5 fruit fly cellular contexts compared by ENCODE assay signal in the genomic region with DNA sequence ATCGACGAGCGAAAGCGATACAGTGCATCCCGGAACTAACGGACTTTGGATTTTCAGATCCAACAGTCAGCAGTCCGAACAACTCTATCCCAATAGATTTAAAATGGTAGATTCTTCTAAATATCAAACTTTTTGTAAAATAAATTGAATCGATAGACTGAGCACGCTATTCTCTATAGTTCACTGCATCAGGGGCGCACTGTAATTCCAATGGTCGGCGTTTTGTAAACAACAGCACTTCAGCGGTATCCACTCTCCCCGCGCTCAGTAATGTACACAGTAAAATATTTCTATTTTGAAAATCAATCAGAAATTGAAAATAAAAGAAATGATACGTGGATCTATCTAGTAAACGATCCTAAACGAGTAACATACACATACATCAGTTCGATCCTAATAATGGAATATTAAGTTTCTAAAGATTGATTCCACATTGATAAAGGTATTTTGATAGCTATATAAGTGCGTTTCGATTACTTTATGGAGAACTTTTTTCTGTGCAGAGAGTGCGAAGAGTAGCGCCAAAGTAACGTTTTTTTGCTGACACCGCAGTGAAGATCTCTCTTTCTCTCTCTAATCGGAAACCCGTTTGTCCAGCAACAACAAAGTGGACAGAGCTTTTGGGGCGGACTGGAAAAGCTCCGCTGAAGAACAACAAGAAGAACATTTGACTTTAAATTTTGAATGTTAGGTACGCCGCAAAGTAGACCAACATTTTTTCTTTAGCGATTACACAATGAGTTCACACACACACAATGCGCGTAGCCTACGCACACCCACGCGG.
TF ChIP-seq lines count a peak whose summit lies in the region.

No protein-coding gene starts in this region.

TF ChIP-seq in whole organism, adult, 20 proteins besides CTCF, POLR2A, EP300 and RAD21 (continued from another document):
- TF ChIP-seq pad (GFP tag; optimal IDR thresholded peaks at IDR 0.05; lab: Kevin White, UChicago) (peak; percentile 90), CG7045 (GFP tag; optimal IDR thresholded peaks at IDR 0.05; lab: Kevin White, UChicago) (peak; percentile 88), Mnt (GFP tag; optimal IDR thresholded peaks at IDR 0.05; lab: Kevin White, UChicago) (peak; percentile 89), CG33017 (tag; optimal IDR thresholded peaks at IDR 0.05; lab: Kevin White, UChicago) (peak; percentile 95), bab1 (GFP tag; optimal IDR thresholded peaks at IDR 0.05; lab: Kevin White, UChicago) (peak; percentile 98)

TF ChIP-seq in whole organism, embryonic, 481 proteins besides CTCF, POLR2A, EP300 and RAD21 (continued from another document and continues in another):
- TF ChIP-seq CG8290 (GFP tag; optimal IDR thresholded peaks at IDR 0.05; lab: Kevin White, UChicago) (peak; percentile 87), CG8290 (tag; optimal IDR thresholded peaks at IDR 0.05; lab: Kevin White, UChicago) (peak in 1 of 2 experiments; percentile 97), CG4282 (GFP tag; optimal IDR thresholded peaks at IDR 0.05; lab: Kevin White, UChicago) (peak; percentile 58), yki (optimal IDR thresholded peaks at IDR 0.05; lab: Kevin White, UChicago) (no peak), NfI (GFP tag; optimal IDR thresholded peaks at IDR 0.05; lab: Kevin White, UChicago) (peak; percentile 87), Dip2 (GFP tag; IDR thresholded peaks at IDR 0.05; lab: Robert Waterston, UW) (peak; percentile 43; the same call in 1 of the 2 replicates), CG3407 (GFP tag; optimal IDR thresholded peaks at IDR 0.05; lab: Kevin White, UChicago) (peak; percentile 73), lov (optimal IDR thresholded peaks at IDR 0.05; lab: Kevin White, UChicago) (no peak), lov (GFP tag; IDR thresholded peaks at IDR 0.05; lab: Robert Waterston, UW) (peak; percentile 91), az2 (GFP tag; optimal IDR thresholded peaks at IDR 0.05; lab: Kevin White, UChicago) (peak; percentile 86), hkb (optimal IDR thresholded peaks at IDR 0.05; lab: Kevin White, UChicago) (no peak), hkb (GFP tag; IDR thresholded peaks at IDR 0.05; lab: Robert Waterston, UW) (peak; percentile 95), CG12071 (GFP tag; optimal IDR thresholded peaks at IDR 0.05; lab: Kevin White, UChicago) (peak; percentile 86), CG16779 (GFP tag; IDR thresholded peaks at IDR 0.05; lab: Robert Waterston, UW) (peak; percentile 94), bab2 (GFP tag; optimal IDR thresholded peaks at IDR 0.05; lab: Kevin White, UChicago) (peak; percentile 83), CG18476 (GFP tag; optimal IDR thresholded peaks at IDR 0.05; lab: Kevin White, UChicago) (peak; percentile 92), CG16813 (GFP tag; IDR thresholded peaks at IDR 0.05; lab: Robert Waterston, UW; ENCODE audit: partially characterized antibody) (no peak), Neu2 (GFP tag; optimal IDR thresholded peaks at IDR 0.05; lab: Kevin White, UChicago; ENCODE audit: borderline replicate concordance) (peak; percentile 74), CG10209 (GFP tag; optimal IDR thresholded peaks at IDR 0.05; lab: Kevin White, UChicago) (peak; percentile 81), Meics (GFP tag; optimal IDR thresholded peaks at IDR 0.05; lab: Kevin White, UChicago) (peak; percentile 96), chn (GFP tag; optimal IDR thresholded peaks at IDR 0.05; lab: Kevin White, UChicago) (peak; percentile 80), gfzf (GFP tag; optimal IDR thresholded peaks at IDR 0.05; lab: Kevin White, UChicago) (no peak), CG7271 (tag; optimal IDR thresholded peaks at IDR 0.05; lab: Kevin White, UChicago) (peak; percentile 30), CG3726 (GFP tag; IDR thresholded peaks at IDR 0.05; lab: Robert Waterston, UW) (peak; percentile 81; the same call in 2 of the 3 replicates), Dbx (GFP tag; IDR thresholded peaks at IDR 0.05; lab: Robert Waterston, UW) (peak; percentile 95), Dad (GFP tag; optimal IDR thresholded peaks at IDR 0.05; lab: Kevin White, UChicago) (peak; percentile 88), gsb (GFP tag; IDR thresholded peaks at IDR 0.05; lab: Robert Waterston, UW) (peak; percentile 89), lab (GFP tag; optimal IDR thresholded peaks at IDR 0.05; lab: Kevin White, UChicago) (peak; percentile 94)

TF ChIP-seq in whole organism, prepupa, 60 proteins besides CTCF, POLR2A, EP300 and RAD21 (continued from another document and continues in another):
- TF ChIP-seq CG6276 (GFP tag; optimal IDR thresholded peaks at IDR 0.05; lab: Kevin White, UChicago) (peak; percentile 90), fkh (GFP tag; optimal IDR thresholded peaks at IDR 0.05; lab: Kevin White, UChicago) (peak; percentile 95), topi (GFP tag; optimal IDR thresholded peaks at IDR 0.05; lab: Kevin White, UChicago) (peak; percentile 96), CG8119 (GFP tag; IDR thresholded peaks at IDR 0.05; lab: Robert Waterston, UW) (peak; percentile 87), Ets96B (tag; optimal IDR thresholded peaks at IDR 0.05; lab: Kevin White, UChicago) (peak; percentile 94), CG31627 (GFP tag; optimal IDR thresholded peaks at IDR 0.05; lab: Kevin White, UChicago) (peak; percentile 96), ss (GFP tag; optimal IDR thresholded peaks at IDR 0.05; lab: Kevin White, UChicago) (peak; percentile 91 to 94), CG6808 (GFP tag; optimal IDR thresholded peaks at IDR 0.05; lab: Kevin White, UChicago) (peak; percentile 96), CG1621 (tag; optimal IDR thresholded peaks at IDR 0.05; lab: Kevin White, UChicago) (peak; percentile 90), CG32006 (GFP tag; optimal IDR thresholded peaks at IDR 0.05; lab: Kevin White, UChicago) (peak; percentile 94), CG7368 (GFP tag; optimal IDR thresholded peaks at IDR 0.05; lab: Kevin White, UChicago) (peak; percentile 95), fd59A (GFP tag; optimal IDR thresholded peaks at IDR 0.05; lab: Kevin White, UChicago) (peak; percentile 83), Hr38 (GFP tag; optimal IDR thresholded peaks at IDR 0.05; lab: Kevin White, UChicago) (no peak), CG15336 (GFP tag; IDR thresholded peaks at IDR 0.05; lab: Robert Waterston, UW) (peak; percentile 87), CG34406 (GFP tag; optimal IDR thresholded peaks at IDR 0.05; lab: Kevin White, UChicago) (peak; percentile 92), CG8632 (GFP tag; optimal IDR thresholded peaks at IDR 0.05; lab: Kevin White, UChicago) (peak; percentile 90), CG8319 (GFP tag; optimal IDR thresholded peaks at IDR 0.05; lab: Kevin White, UChicago) (peak; percentile 95), CG10669 (GFP tag; optimal IDR thresholded peaks at IDR 0.05; lab: Kevin White, UChicago) (peak; percentile 94), lz (GFP tag; optimal IDR thresholded peaks at IDR 0.05; lab: Kevin White, UChicago) (peak; percentile 95), Smox (GFP tag; optimal IDR thresholded peaks at IDR 0.05; lab: Kevin White, UChicago) (peak; percentile 95), CG3032 (tag; optimal IDR thresholded peaks at IDR 0.05; lab: Kevin White, UChicago) (peak; percentile 96), spab (GFP tag; optimal IDR thresholded peaks at IDR 0.05; lab: Kevin White, UChicago) (peak; percentile 92), cyc (GFP tag; optimal IDR thresholded peaks at IDR 0.05; lab: Kevin White, UChicago) (peak; percentile 98), CG4318 (GFP tag; optimal IDR thresholded peaks at IDR 0.05; lab: Kevin White, UChicago) (peak; percentile 87), Gug (GFP tag; IDR thresholded peaks at IDR 0.05; lab: Robert Waterston, UW) (peak; percentile 92), salr (GFP tag; optimal IDR thresholded peaks at IDR 0.05; lab: Kevin White, UChicago) (peak; percentile 80 to 88), CG10631 (GFP tag; optimal IDR thresholded peaks at IDR 0.05; lab: Kevin White, UChicago) (peak; percentile 89), Hr4 (GFP tag; optimal IDR thresholded peaks at IDR 0.05; lab: Kevin White, UChicago) (peak; percentile 92), fd85E (GFP tag; optimal IDR thresholded peaks at IDR 0.05; lab: Kevin White, UChicago) (peak; percentile 95), achi (GFP tag; optimal IDR thresholded peaks at IDR 0.05; lab: Kevin White, UChicago) (peak; percentile 90)

TF ChIP-seq in whole organism, pupa, 21 proteins besides CTCF, POLR2A, EP300 and RAD21 (continued from another document):
- peak; percentile 94 for TF ChIP-seq CG14655 (GFP tag; optimal IDR thresholded peaks at IDR 0.05; lab: Kevin White, UChicago)
- peak; percentile 96 for TF ChIP-seq CG32121 (GFP tag; IDR thresholded peaks at IDR 0.05; lab: Robert Waterston, UW)
- TF ChIP-seq CG9948 (tag; optimal IDR thresholded peaks at IDR 0.05; lab: Kevin White, UChicago) = peak; percentile 89

TF ChIP-seq in whole organism, wandering third instar larva, 38 proteins besides CTCF, POLR2A, EP300 and RAD21 (continued from another document):
- TF ChIP-seq OdsH (GFP tag; optimal IDR thresholded peaks at IDR 0.05; lab: Kevin White, UChicago) = peak; percentile 97
- TF ChIP-seq Mio (GFP tag; optimal IDR thresholded peaks at IDR 0.05; lab: Kevin White, UChicago) = peak; percentile 81
- TF ChIP-seq Vsx2 (GFP tag; optimal IDR thresholded peaks at IDR 0.05; lab: Kevin White, UChicago; ENCODE audit: partially characterized antibody) = peak; percentile 81
- TF ChIP-seq brk (GFP tag; optimal IDR thresholded peaks at IDR 0.05; lab: Kevin White, UChicago) = peak; percentile 87
- TF ChIP-seq fru (GFP tag; optimal IDR thresholded peaks at IDR 0.05; lab: Kevin White, UChicago) = peak; percentile 100
- peak; percentile 8 for TF ChIP-seq jim (GFP tag; optimal IDR thresholded peaks at IDR 0.05; lab: Kevin White, UChicago)
- peak; percentile 92 for TF ChIP-seq psq (GFP tag; optimal IDR thresholded peaks at IDR 0.05; lab: Kevin White, UChicago)
- peak; percentile 89 for TF ChIP-seq dmrt93B (GFP tag; optimal IDR thresholded peaks at IDR 0.05; lab: Kevin White, UChicago)
- peak; percentile 73 for TF ChIP-seq Myc (optimal IDR thresholded peaks at IDR 0.05; lab: Kevin White, UChicago)
- TF ChIP-seq rgr (GFP tag; optimal IDR thresholded peaks at IDR 0.05; lab: Kevin White, UChicago) = peak; percentile 97
- peak; percentile 93 to 99 for TF ChIP-seq foxo (GFP tag; optimal IDR thresholded peaks at IDR 0.05; lab: Kevin White, UChicago)
- peak; percentile 67 for TF ChIP-seq Dif (GFP tag; optimal IDR thresholded peaks at IDR 0.05; lab: Kevin White, UChicago; ENCODE audit: partially characterized antibody)
- TF ChIP-seq Hr83 (GFP tag; optimal IDR thresholded peaks at IDR 0.05; lab: Kevin White, UChicago; ENCODE audit: poor library complexity, severe bottlenecking) = peak; percentile 69
- peak; percentile 97 for TF ChIP-seq ey (GFP tag; optimal IDR thresholded peaks at IDR 0.05; lab: Kevin White, UChicago)
- TF ChIP-seq CrebA (GFP tag; optimal IDR thresholded peaks at IDR 0.05; lab: Kevin White, UChicago; ENCODE audit: borderline replicate concordance) = peak; percentile 84
- peak; percentile 99 for TF ChIP-seq woc (GFP tag; optimal IDR thresholded peaks at IDR 0.05; lab: Kevin White, UChicago)
- peak; percentile 67 for TF ChIP-seq N (GFP tag; optimal IDR thresholded peaks at IDR 0.05; lab: Kevin White, UChicago)
- TF ChIP-seq HLH106 (tag; optimal IDR thresholded peaks at IDR 0.05; lab: Kevin White, UChicago) = peak; percentile 97
- TF ChIP-seq sv (GFP tag; optimal IDR thresholded peaks at IDR 0.05; lab: Kevin White, UChicago) = peak; percentile 88
- peak; percentile 48 for TF ChIP-seq GATAd (GFP tag; optimal IDR thresholded peaks at IDR 0.05; lab: Kevin White, UChicago)
